Fruit fly (Drosophila melanogaster) whole organism, larva: ENCODE results near the gene nonA.

Source experiments
- noc ChIP-seq: fragments of 200-800 bp; sonication (Bioruptor generic); optimal IDR thresholded peaks from 3 replicates; lab custom pipeline; 2019; ENCODE audit warnings: missing biosample characterization, mild to moderate bottlenecking, missing genetic modification characterization, moderate library complexity

nonA gene

dm6 chrX:16334251-16334860 lies 27.0 kb upstream of the nonA start:
- no peak for TF ChIP-seq noc (tag; lab: Kevin White, UChicago)

- TF ChIP-seq noc (tag; lab: Kevin White, UChicago) = peak; percentile 69
These were observed 26.2 kb upstream of the nonA start for dm6 chrX:16335107-16335642.

dm6 chrX:16350062-16350461 lies 11.3 kb upstream of the nonA start, which contains the start of gene sl:
TSS of gene sl (plus strand) at chrX:16350315.
- TF ChIP-seq noc (tag; lab: Kevin White, UChicago) = no peak

- no peak for TF ChIP-seq noc (tag; lab: Kevin White, UChicago)
These were observed 2.6 kb upstream of the nonA start, which contains the start of the genes U2af50 and PIG-Q for dm6 chrX:16358670-16359320. TSS of gene U2af50 (minus strand) at chrX:16359039. TSS of gene PIG-Q (plus strand) at chrX:16359143.

- no peak for TF ChIP-seq noc (tag; lab: Kevin White, UChicago)
These were observed 7.2 kb downstream of the nonA start for dm6 chrX:16368585-16368984.

dm6 chrX:16371923-16372322 lies 10.6 kb downstream of the nonA start:
- no peak for TF ChIP-seq noc (tag; lab: Kevin White, UChicago)

DNA sequence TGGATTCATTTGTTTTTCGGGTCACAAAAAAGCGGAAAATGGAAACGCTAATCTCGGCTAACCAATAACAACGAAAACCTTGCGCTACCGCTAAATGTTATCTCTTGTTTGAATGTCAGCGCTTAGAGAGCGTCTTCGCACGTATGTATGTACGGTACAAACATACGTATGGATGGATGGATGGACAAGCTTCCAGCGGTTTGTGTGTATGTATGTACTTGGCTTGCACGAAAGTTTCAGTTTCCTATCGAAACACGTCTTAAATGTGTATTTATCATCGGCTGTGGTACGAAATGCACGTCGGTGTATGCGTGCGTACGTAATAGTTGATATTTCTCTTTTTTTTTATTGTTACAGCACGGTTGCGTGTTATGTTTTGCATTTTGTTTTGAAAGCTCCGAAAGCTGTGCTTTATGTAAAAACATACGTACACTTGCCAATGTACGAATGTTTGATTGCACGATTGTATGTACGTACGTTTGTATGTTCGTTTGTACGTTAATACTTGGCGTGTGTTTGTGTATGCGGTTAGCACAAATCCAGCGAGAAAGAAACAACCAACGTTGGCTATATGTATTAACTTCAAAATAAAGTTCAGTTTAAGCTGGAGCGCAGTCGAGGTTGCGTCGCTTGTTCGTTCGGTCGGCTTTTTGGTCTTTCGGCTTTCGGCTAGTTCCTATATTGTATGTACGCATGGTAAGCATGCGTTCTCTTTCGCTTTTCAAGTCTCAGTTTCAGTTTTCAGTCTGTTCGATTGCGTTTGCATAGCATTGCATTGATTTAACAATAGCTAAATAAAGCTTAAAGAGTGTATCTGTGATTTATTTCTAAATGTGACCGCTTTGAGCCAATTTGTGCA lies 11.4 kb downstream of the nonA start, which contains the start of gene Fur2:
Gene Fur2 (plus strand): TSS at position 595 of the 859 bp plus-strand sequence.
- no peak for TF ChIP-seq noc (tag; lab: Kevin White, UChicago)

DNA sequence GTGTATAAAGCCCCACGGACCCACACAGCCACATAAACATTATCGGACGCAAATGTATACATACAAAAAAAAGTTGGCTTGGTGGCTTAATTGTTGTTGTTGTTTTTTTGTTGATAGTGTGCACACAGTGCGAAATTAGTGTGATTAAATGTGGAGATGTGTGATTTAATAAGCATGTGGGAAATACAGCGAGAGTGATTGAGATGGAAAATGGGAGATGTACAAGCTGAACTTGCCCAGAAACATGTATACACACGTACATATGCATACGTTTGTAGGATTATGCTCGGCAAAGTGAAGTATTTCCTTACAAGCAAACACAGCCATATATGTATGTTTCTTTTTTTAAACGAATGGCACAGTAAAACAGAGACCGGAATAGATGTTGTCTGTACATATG lies 12.2 kb downstream of the nonA start:
- no peak for TF ChIP-seq noc (tag; lab: Kevin White, UChicago)

dm6 chrX:16374059-16374458 lies 12.7 kb downstream of the nonA start:
- no peak for TF ChIP-seq noc (tag; lab: Kevin White, UChicago)

dm6 chrX:16383667-16384515 lies 22.5 kb downstream of the nonA start:
- peak; percentile 90 for TF ChIP-seq noc (tag; lab: Kevin White, UChicago)

dm6 chrX:16384843-16385726 lies 23.7 kb downstream of the nonA start, which contains the start of the genes CG9992 and CG4239:
TSS of gene CG9992 (minus strand) at chrX:16384908.
TSS of gene CG4239 (plus strand) at chrX:16385278.
- no peak for TF ChIP-seq noc (tag; lab: Kevin White, UChicago)

DNA sequence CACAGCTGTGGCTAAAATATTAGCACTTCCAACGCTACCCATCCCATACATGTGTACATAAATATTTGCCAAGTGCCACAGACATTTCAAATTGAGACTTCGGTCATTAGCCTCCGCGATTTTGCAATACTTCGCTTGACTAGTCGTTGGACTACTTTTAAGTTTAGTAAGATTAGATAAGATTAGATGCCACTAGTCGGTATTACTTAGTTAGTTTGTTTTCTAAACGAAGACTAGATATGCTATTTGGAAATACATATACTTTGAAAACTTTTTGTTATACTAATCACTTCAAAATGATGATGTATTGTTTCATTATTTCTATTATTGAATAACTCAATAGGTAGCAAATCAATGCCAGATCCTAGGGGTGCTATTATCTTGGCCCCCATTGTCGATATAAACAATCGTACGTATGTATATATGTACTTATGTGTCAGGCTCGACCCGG lies 24.6 kb downstream of the nonA start:
- peak; percentile 83 for TF ChIP-seq noc (tag; lab: Kevin White, UChicago)

DNA sequence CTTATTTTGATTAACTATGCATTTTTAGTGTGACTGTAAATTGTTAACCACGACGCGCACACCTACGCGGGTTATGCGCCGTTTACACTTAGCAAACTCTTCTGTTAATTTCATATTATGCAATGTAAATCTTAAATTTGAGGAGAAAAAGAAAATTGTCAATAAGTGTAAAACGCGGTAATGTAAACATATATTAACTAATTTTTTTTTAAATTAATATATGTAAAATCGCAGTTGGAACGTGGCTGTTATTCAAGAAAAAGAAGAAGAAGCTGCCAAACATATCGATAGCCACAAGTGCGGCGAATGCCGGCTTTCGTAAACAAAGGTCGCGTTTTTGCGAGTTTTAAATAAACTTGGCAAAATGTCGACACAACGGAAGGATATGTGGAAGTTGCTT lies 30.0 kb downstream of the nonA start, which contains the start of the genes TH1 and mei-41:
Gene TH1 (minus strand): TSS at position 42 of the 400 bp plus-strand sequence.
Gene mei-41 (plus strand): TSS at position 302 of the 400 bp plus-strand sequence.
- TF ChIP-seq noc (tag; lab: Kevin White, UChicago) = no peak
